Worm (Caenorhabditis elegans): Measurements from ENCODE around the gene tag-115.

ce11 chrIV:13240078-13240841, 1.0 kb upstream of the tag-115 start, which contains the start of gene rpl-12:
- no peak for TF ChIP-seq ama-1 (optimal IDR thresholded peaks at IDR 0.05)
- no peak for TF ChIP-seq ama-1 (GFP tag; optimal IDR thresholded peaks at IDR 0.05)
- TF ChIP-seq ets-4 (GFP tag; optimal IDR thresholded peaks at IDR 0.05): peak; percentile 28
- TF ChIP-seq rpc-1 (optimal IDR thresholded peaks at IDR 0.05): no peak
- TF ChIP-seq rpc-1 (tag; optimal IDR thresholded peaks at IDR 0.05): no peak
- TF ChIP-seq xnd-1 (tag; optimal IDR thresholded peaks at IDR 0.05): peak; percentile 75
- peak; percentile 97 for TF ChIP-seq F23B12.7 (tag; optimal IDR thresholded peaks at IDR 0.05; ENCODE audit: insufficient read depth)
- TF ChIP-seq ztf-22 (GFP tag; optimal IDR thresholded peaks at IDR 0.05): peak; percentile 78
- TF ChIP-seq D2030.7 (GFP tag; IDR thresholded peaks at IDR 0.05): peak; percentile 94
- TF ChIP-seq F57A8.1 (GFP tag; optimal IDR thresholded peaks at IDR 0.05): no peak

All from whole organism, young adult.